Worm (Caenorhabditis elegans): Measurements from ENCODE around the gene W05E10.2.

DNA sequence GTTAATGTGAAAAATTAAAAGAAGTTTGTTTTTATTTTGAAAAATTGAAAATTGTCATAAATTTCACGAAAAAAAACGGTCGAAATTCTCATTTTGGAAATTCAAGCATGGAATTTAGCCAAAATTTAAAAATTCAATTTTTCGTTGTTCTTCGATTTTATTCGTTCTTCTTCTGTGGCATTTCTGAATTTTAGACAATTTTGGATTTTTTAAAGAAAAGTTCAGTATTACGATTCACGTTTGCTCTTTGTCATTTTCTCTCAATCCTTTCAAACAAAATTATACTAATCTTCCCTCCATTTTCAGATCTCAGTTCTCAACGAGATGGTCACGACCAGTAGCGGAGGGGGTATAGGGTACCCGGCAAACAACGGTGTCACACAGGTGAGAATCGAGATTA is 11.3 kb upstream of the W05E10.2 start, which contains the start of gene ape-1:
- TF ChIP-seq efl-1 (optimal IDR thresholded peaks at IDR 0.05) (no peak), efl-1 (GFP tag; optimal IDR thresholded peaks at IDR 0.05 in 1 of 2) (no peak), unc-130 (tag; optimal IDR thresholded peaks at IDR 0.05) (no peak), Y116A8C.19 (tag; optimal IDR thresholded peaks at IDR 0.05; ENCODE audit: borderline replicate concordance) (no peak), unc-98 (GFP tag; IDR thresholded peaks at IDR 0.05) (no peak), ztf-11 (tag; optimal IDR thresholded peaks at IDR 0.05) (no peak)
